Fruit fly (Drosophila melanogaster) whole organism, embryonic: Measurements from ENCODE around the gene Atg6.

ENCODE experiments used
- C15 ChIP-seq: fragments of 200-800 bp; sonication (Bioruptor generic); IDR thresholded peaks from 3 replicates; pipeline ENCODE4 v1.3.6; 2022; ENCODE audit warnings: missing biosample characterization, missing genetic modification characterization
- CG11085 ChIP-seq: fragments of 200-800 bp; sonication (Bioruptor generic); IDR thresholded peaks from 2 replicates; pipeline ENCODE4 v1.3.6; 2022; ENCODE audit warnings: missing biosample characterization, missing genetic modification characterization
- CG11456 ChIP-seq: fragments of 200-800 bp; sonication (Bioruptor generic); IDR thresholded peaks from 3 replicates; pipeline ENCODE4 v1.3.6; 2022; ENCODE audit warnings: missing biosample characterization, missing genetic modification characterization
- CG12299 ChIP-seq: fragments of 200-800 bp; sonication (Bioruptor generic); optimal IDR thresholded peaks from 2 replicates; lab custom pipeline; 2018; ENCODE audit warnings: missing biosample characterization, mild to moderate bottlenecking, missing genetic modification characterization
- CG14667 ChIP-seq: fragments of 200-800 bp; sonication (Bioruptor generic); IDR thresholded peaks from 2 replicates; pipeline ENCODE4 v1.3.6; 2022; ENCODE audit warnings: missing biosample characterization, missing genetic modification characterization
- CG15479 ChIP-seq: fragments of 200-800 bp; sonication (Bioruptor generic); optimal IDR thresholded peaks from 3 replicates; lab custom pipeline; 2019; ENCODE audit warnings: missing biosample characterization, mild to moderate bottlenecking, missing genetic modification characterization, moderate library complexity
- CG16779 ChIP-seq: fragments of 200-800 bp; sonication (Bioruptor generic); IDR thresholded peaks from 2 replicates; pipeline ENCODE4 v1.3.6; 2022; ENCODE audit warnings: missing biosample characterization, missing genetic modification characterization
- CG17361 ChIP-seq: fragments of 200-800 bp; sonication (Bioruptor generic); IDR thresholded peaks from 3 replicates; pipeline ENCODE4 v1.3.6; 2022; ENCODE audit warnings: missing biosample characterization, missing genetic modification characterization
- CG32532 ChIP-seq: fragments of 200-800 bp; sonication (Bioruptor generic); IDR thresholded peaks from 2 replicates; pipeline ENCODE4 v1.3.6; 2022; ENCODE audit warnings: missing biosample characterization, missing genetic modification characterization
- CG4360 ChIP-seq: fragments of 200-800 bp; sonication (Bioruptor generic); IDR thresholded peaks from 2 replicates; pipeline ENCODE4 v1.3.6; 2022; ENCODE audit warnings: missing biosample characterization, missing genetic modification characterization
- CG5180 ChIP-seq: fragments of 200-800 bp; sonication (Bioruptor generic); optimal IDR thresholded peaks from 3 replicates; lab custom pipeline; 2017; ENCODE audit warnings: missing biosample characterization, missing genetic modification characterization, mild to moderate bottlenecking, moderate library complexity, missing genetic modification reagents
- CG6254 ChIP-seq: fragments of 200-800 bp; sonication (Bioruptor generic); optimal IDR thresholded peaks from 3 replicates; lab custom pipeline; 2017; ENCODE audit warnings: mild to moderate bottlenecking, missing biosample characterization, missing genetic modification reagents, missing genetic modification characterization
- CG7839 ChIP-seq: fragments of 200-800 bp; sonication (Bioruptor generic); optimal IDR thresholded peaks from 3 replicates; lab custom pipeline; 2018; ENCODE audit warnings: missing biosample characterization, mild to moderate bottlenecking, missing genetic modification characterization, moderate library complexity
- CG7963 ChIP-seq: fragments of 200-800 bp; sonication (Bioruptor generic); IDR thresholded peaks from 3 replicates; pipeline ENCODE4 v1.3.6; 2022; ENCODE audit warnings: missing biosample characterization, missing genetic modification characterization; ENCODE audit not compliant: partially characterized antibody
- CG7987 ChIP-seq: fragments of 200-800 bp; sonication (Bioruptor generic); optimal IDR thresholded peaks from 2 replicates; lab custom pipeline; 2018; ENCODE audit warnings: missing biosample characterization, mild to moderate bottlenecking, missing genetic modification characterization, moderate library complexity
- CG9727 ChIP-seq: fragments of 200-800 bp; sonication (Bioruptor generic); optimal IDR thresholded peaks from 3 replicates; lab custom pipeline; 2017; ENCODE audit warnings: missing biosample characterization, mild to moderate bottlenecking, missing genetic modification characterization
- CoRest ChIP-seq: fragments of 200-800 bp; sonication (Bioruptor generic); optimal IDR thresholded peaks from 3 replicates; lab custom pipeline; 2018; ENCODE audit warnings: missing biosample characterization, mild to moderate bottlenecking, missing genetic modification characterization, moderate library complexity
- D ChIP-seq, 2 experiments: fragments of 200-800 bp in 1 of 2; fragments of >200 bp in 1 of 2; sonication (Bioruptor generic) in 1 of 2; optimal IDR thresholded peaks; 2 replicates in 1 of 2; 3 replicates in 1 of 2; lab custom pipeline; 2017; ENCODE audit warnings: mild to moderate bottlenecking in 1 of 2, missing biosample characterization in 1 of 2, missing genetic modification characterization in 1 of 2, missing genetic modification reagents in 1 of 2
- Elba2 ChIP-seq: fragments of 200-800 bp; sonication (Bioruptor generic); optimal IDR thresholded peaks from 3 replicates; lab custom pipeline; 2016; ENCODE audit warnings: missing biosample characterization, missing genetic modification characterization
- Ets97D ChIP-seq: fragments of 200-800 bp; sonication (Bioruptor generic); optimal IDR thresholded peaks from 3 replicates; lab custom pipeline; 2016; ENCODE audit warnings: missing biosample characterization, missing genetic modification characterization
- Fer3 ChIP-seq: fragments of 200-800 bp; sonication (Bioruptor generic); optimal IDR thresholded peaks from 2 replicates; lab custom pipeline; 2018; ENCODE audit warnings: missing biosample characterization, mild to moderate bottlenecking, missing genetic modification characterization, moderate library complexity
- GATAe ChIP-seq: fragments of 200-800 bp; sonication (Bioruptor generic); conservative IDR thresholded peaks from 2 replicates; pipeline ENCODE4 v1.3.6; 2022; ENCODE audit warnings: missing biosample characterization, missing genetic modification characterization
- HLH54F ChIP-seq: fragments of 200-800 bp; sonication (Bioruptor generic); optimal IDR thresholded peaks from 3 replicates; lab custom pipeline; 2016; ENCODE audit warnings: missing biosample characterization, missing genetic modification characterization
- Hand ChIP-seq: fragments of 200-800 bp; sonication (Bioruptor generic); optimal IDR thresholded peaks from 2 replicates; lab custom pipeline; 2017; ENCODE audit warnings: mild to moderate bottlenecking, missing biosample characterization, missing genetic modification reagents, missing genetic modification characterization
- Hmr ChIP-seq: fragments of 200-800 bp; sonication (Bioruptor generic); optimal IDR thresholded peaks from 3 replicates; lab custom pipeline; 2017; ENCODE audit warnings: mild to moderate bottlenecking, missing biosample characterization, missing genetic modification reagents, missing genetic modification characterization
- Hr78 ChIP-seq, 2 experiments: fragments of 200-800 bp in 1 of 2; fragments of >200 bp in 1 of 2; sonication (Bioruptor generic) in 1 of 2; optimal IDR thresholded peaks; 2 replicates each; lab custom pipeline; 2017 to 2019; ENCODE audit warnings: missing biosample characterization in 2 of 2, missing genetic modification characterization in 2 of 2, mild to moderate bottlenecking in 1 of 2, moderate library complexity in 1 of 2
- Meics ChIP-seq: fragments of 200-800 bp; sonication (Bioruptor generic); optimal IDR thresholded peaks from 2 replicates; lab custom pipeline; 2017; ENCODE audit warnings: missing biosample characterization, mild to moderate bottlenecking, missing genetic modification characterization
- Nf-YA ChIP-seq: fragments of 200-800 bp; sonication (Bioruptor generic); IDR thresholded peaks from 2 replicates; pipeline ENCODE4 v1.3.6; 2022; ENCODE audit warnings: missing biosample characterization, missing genetic modification characterization
- Pdp1 ChIP-seq, 2 experiments: fragments of 200-800 bp; sonication (Bioruptor generic); optimal IDR thresholded peaks; 3 replicates each; lab custom pipeline; 2016; ENCODE audit warnings: missing biosample characterization in 2 of 2, missing genetic modification characterization in 2 of 2, mild to moderate bottlenecking in 1 of 2, moderate library complexity in 1 of 2
- Ravus ChIP-seq: fragments of 200-800 bp; sonication (Bioruptor generic); IDR thresholded peaks from 2 replicates; pipeline ENCODE4 v1.3.6; 2022; ENCODE audit warnings: missing biosample characterization, missing genetic modification characterization
- Sin3A ChIP-seq: fragments of >200 bp; optimal IDR thresholded peaks from 2 replicates; lab custom pipeline; 2018
- bab2 ChIP-seq: fragments of 200-800 bp; sonication (Bioruptor generic); optimal IDR thresholded peaks from 2 replicates; lab custom pipeline; 2016; ENCODE audit warnings: missing biosample characterization, missing genetic modification characterization
- cwo ChIP-seq: fragments of 200-800 bp; sonication (Bioruptor generic); optimal IDR thresholded peaks from 3 replicates; lab custom pipeline; 2017; ENCODE audit warnings: missing biosample characterization, missing genetic modification characterization, mild to moderate bottlenecking, moderate library complexity, missing genetic modification reagents
- dpn ChIP-seq, 2 experiments: fragments of 200-800 bp; sonication (Bioruptor generic); optimal IDR thresholded peaks; 3 replicates each; lab custom pipeline; 2016; ENCODE audit warnings: missing biosample characterization in 2 of 2, missing genetic modification characterization in 2 of 2
- esg ChIP-seq: fragments of 200-800 bp; sonication (Bioruptor generic); conservative IDR thresholded peaks from 2 replicates; pipeline ENCODE4 v1.3.6; 2022; ENCODE audit warnings: missing biosample characterization, missing genetic modification characterization
- grau ChIP-seq: fragments of 200-800 bp; optimal IDR thresholded peaks from 3 replicates; lab custom pipeline; 2019; ENCODE audit warnings: missing biosample characterization, mild to moderate bottlenecking, missing genetic modification characterization, moderate library complexity
- inv ChIP-seq: fragments of 200-800 bp; sonication (Bioruptor generic); IDR thresholded peaks from 2 replicates; pipeline ENCODE4 v1.3.6; 2022; ENCODE audit warnings: missing biosample characterization, missing genetic modification characterization; ENCODE audit not compliant: partially characterized antibody
- kay ChIP-seq: fragments of 200-800 bp; sonication (Bioruptor generic); optimal IDR thresholded peaks from 2 replicates; lab custom pipeline; 2016; ENCODE audit warnings: missing biosample characterization, missing genetic modification characterization
- lilli ChIP-seq: fragments of 200-800 bp; sonication (Bioruptor generic); optimal IDR thresholded peaks from 3 replicates; lab custom pipeline; 2016; ENCODE audit warnings: missing biosample characterization, missing genetic modification characterization
- luna ChIP-seq: fragments of 200-800 bp; sonication (Bioruptor generic); optimal IDR thresholded peaks from 2 replicates; lab custom pipeline; 2016; ENCODE audit warnings: missing biosample characterization, missing genetic modification characterization
- mirr ChIP-seq: fragments of 200-800 bp; sonication (Bioruptor generic); optimal IDR thresholded peaks from 3 replicates; lab custom pipeline; 2018; ENCODE audit warnings: missing biosample characterization, mild to moderate bottlenecking, missing genetic modification characterization
- nau ChIP-seq: fragments of 200-800 bp; sonication (Bioruptor generic); optimal IDR thresholded peaks from 3 replicates; lab custom pipeline; 2017; ENCODE audit warnings: missing biosample characterization, mild to moderate bottlenecking, missing genetic modification characterization, missing genetic modification reagents
- otp ChIP-seq: fragments of 200-800 bp; sonication (Bioruptor generic); IDR thresholded peaks from 3 replicates; pipeline ENCODE4, ENCODE4 v1.3.6; 2022; ENCODE audit warnings: missing biosample characterization, missing genetic modification characterization
- pfk ChIP-seq: fragments of 200-800 bp; sonication (Bioruptor generic); optimal IDR thresholded peaks from 2 replicates; lab custom pipeline; 2018; ENCODE audit warnings: missing biosample characterization, mild to moderate bottlenecking, missing genetic modification characterization, moderate library complexity
- salm ChIP-seq: fragments of 200-800 bp; sonication (Bioruptor generic); optimal IDR thresholded peaks from 2 replicates; lab custom pipeline; 2018; ENCODE audit warnings: missing biosample characterization, mild to moderate bottlenecking, missing genetic modification characterization
- sens ChIP-seq: fragments of 200-800 bp; sonication (Bioruptor generic); peaks from one replicate; lab custom pipeline; 2016; ENCODE audit warnings: missing biosample characterization, missing genetic modification characterization
- seq ChIP-seq: fragments of 200-800 bp; sonication (Bioruptor generic); IDR thresholded peaks from 2 replicates; pipeline ENCODE4 v1.3.6; 2022; ENCODE audit warnings: missing biosample characterization, missing genetic modification characterization
- sim ChIP-seq: fragments of 200-800 bp; sonication (Bioruptor generic); IDR thresholded peaks from 2 replicates; pipeline ENCODE4 v1.3.6; 2022; ENCODE audit warnings: missing biosample characterization, missing genetic modification characterization
- slbo ChIP-seq: fragments of 200-800 bp; sonication (Bioruptor generic); IDR thresholded peaks from 2 replicates; pipeline ENCODE4 v1.3.6; 2022; ENCODE audit warnings: missing biosample characterization, missing genetic modification characterization
- so ChIP-seq: fragments of 200-800 bp; sonication (Bioruptor generic); IDR thresholded peaks from 3 replicates; pipeline ENCODE4 v1.3.6; 2022; ENCODE audit warnings: missing biosample characterization, missing genetic modification characterization
- zfh1 ChIP-seq: fragments of 200-800 bp; sonication (Bioruptor generic); IDR thresholded peaks from 3 replicates; pipeline ENCODE4 v1.3.6; 2022; ENCODE audit warnings: missing biosample characterization, missing genetic modification characterization

The Atg6 gene

dm6 chr3R:24073703-24074102, 23.1 kb upstream of the Atg6 start (continued):
- no peak for TF ChIP-seq Hr78 (GFP tag; optimal IDR thresholded peaks at IDR 0.05; lab: Kevin White, UChicago)
- no peak for TF ChIP-seq CG6254 (GFP tag; lab: Kevin White, UChicago)
- peak; percentile 21 for TF ChIP-seq cwo (GFP tag; lab: Kevin White, UChicago)
- TF ChIP-seq CG15479 (GFP tag; lab: Kevin White, UChicago): no peak
- TF ChIP-seq CG12299 (tag; lab: Kevin White, UChicago): no peak
- TF ChIP-seq dpn (GFP tag; optimal IDR thresholded peaks at IDR 0.05; lab: Kevin White, UChicago): no peak
- no peak for TF ChIP-seq C15 (GFP tag; lab: Robert Waterston, UW)
- no peak for TF ChIP-seq kay (GFP tag; lab: Kevin White, UChicago)
- no peak for TF ChIP-seq Sin3A
- peak; percentile 44 for TF ChIP-seq CG7839 (tag; lab: Kevin White, UChicago)
- TF ChIP-seq slbo: peak; percentile 53; the same call in 1 of the 2 replicates
- TF ChIP-seq CG7987 (GFP tag; lab: Kevin White, UChicago): no peak
- no peak for TF ChIP-seq so (GFP tag; lab: Robert Waterston, UW)
- no peak for TF ChIP-seq Nf-YA (GFP tag; lab: Robert Waterston, UW)
- TF ChIP-seq inv (GFP tag; lab: Robert Waterston, UW): no peak
- TF ChIP-seq sim: no peak
- no peak for TF ChIP-seq CG32532 (GFP tag; lab: Robert Waterston, UW)
- peak; percentile 21 for TF ChIP-seq CoRest (tag; lab: Kevin White, UChicago)
- TF ChIP-seq Ravus: no peak
- TF ChIP-seq CG11085: no peak
- no peak for TF ChIP-seq CG16779 (GFP tag; lab: Robert Waterston, UW)
- TF ChIP-seq nau (GFP tag; lab: Kevin White, UChicago): no peak
- TF ChIP-seq seq (GFP tag; lab: Robert Waterston, UW): no peak
- no peak for TF ChIP-seq zfh1 (GFP tag; lab: Robert Waterston, UW)
- peak; percentile 40 for TF ChIP-seq Fer3 (tag; lab: Kevin White, UChicago)
- TF ChIP-seq CG7963 (GFP tag; lab: Robert Waterston, UW): no peak
- no peak for TF ChIP-seq CG14667
- peak; percentile 49 for TF ChIP-seq Meics (GFP tag; lab: Kevin White, UChicago)
- peak; percentile 37 for TF ChIP-seq sens (GFP tag; lab: Kevin White, UChicago)
- peak; percentile 48 for TF ChIP-seq Hmr
- peak; percentile 8; the same call in 1 of the 3 replicates for TF ChIP-seq CG11456 (GFP tag; lab: Robert Waterston, UW)
- no peak for TF ChIP-seq Elba2 (GFP tag; lab: Kevin White, UChicago)
- no peak for TF ChIP-seq CG4360 (GFP tag; lab: Robert Waterston, UW)
- TF ChIP-seq Ets97D (GFP tag; lab: Kevin White, UChicago): no peak
- no peak for TF ChIP-seq GATAe (GFP tag; lab: Robert Waterston, UW)
- peak; percentile 2 for TF ChIP-seq CG9727 (GFP tag; lab: Kevin White, UChicago)
- no peak for TF ChIP-seq otp
- TF ChIP-seq salm: no peak
- TF ChIP-seq D (optimal IDR thresholded peaks at IDR 0.05; lab: Kevin White, UChicago): no peak
- TF ChIP-seq D (GFP tag; optimal IDR thresholded peaks at IDR 0.05; lab: Kevin White, UChicago): no peak
- no peak for TF ChIP-seq pfk (GFP tag; lab: Kevin White, UChicago)
- TF ChIP-seq mirr (GFP tag; lab: Kevin White, UChicago): no peak
- TF ChIP-seq lilli (GFP tag; lab: Kevin White, UChicago): peak; percentile 30
- no peak for TF ChIP-seq luna (GFP tag; lab: Kevin White, UChicago)
- no peak for TF ChIP-seq HLH54F (GFP tag; lab: Kevin White, UChicago)
- TF ChIP-seq Pdp1 (GFP tag; optimal IDR thresholded peaks at IDR 0.05; lab: Kevin White, UChicago): peak in 1 of 2 experiments; percentile 13
- TF ChIP-seq CG5180 (GFP tag; lab: Kevin White, UChicago): no peak
- TF ChIP-seq bab2: no peak
- no peak for TF ChIP-seq CG17361 (GFP tag; lab: Robert Waterston, UW)
- peak; percentile 71 for TF ChIP-seq Hand (GFP tag; lab: Kevin White, UChicago)
- no peak for TF ChIP-seq esg
- peak; percentile 16 for TF ChIP-seq grau (tag; lab: Kevin White, UChicago)
